Fruit fly (Drosophila melanogaster): Measurements from ENCODE around the gene CG10352.

Gene CG10352

DNA sequence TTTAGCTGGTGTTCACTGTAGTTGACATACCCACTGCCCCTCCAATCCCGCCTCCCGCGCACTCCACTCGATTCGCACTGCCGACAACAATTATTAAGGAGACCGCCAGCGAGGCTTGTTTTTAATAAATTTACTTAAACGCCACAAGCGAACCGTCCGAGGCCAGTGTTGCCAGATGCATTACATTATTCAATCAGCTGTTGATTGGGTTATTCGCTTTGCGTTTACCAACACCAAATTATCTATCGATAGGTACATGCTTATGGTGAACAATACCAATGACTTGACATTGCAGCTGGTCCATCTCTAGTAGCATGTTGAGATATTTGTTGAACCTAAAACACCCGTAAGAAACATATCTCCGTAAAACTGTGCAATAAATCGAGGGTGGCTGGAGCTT lies 10.0 kb upstream of the CG10352 start, which contains the start of the genes CG10353 and SelG:
CG10353 (minus strand) TSS at position 187 of the 400 bp plus-strand sequence.
SelG (plus strand) TSS at position 309 of the 400 bp plus-strand sequence.
- TF ChIP-seq CG5953 (GFP tag; IDR thresholded peaks at IDR 0.05) (no peak), Optix (GFP tag; IDR thresholded peaks at IDR 0.05) (no peak), CG13287 (GFP tag; IDR thresholded peaks at IDR 0.05; ENCODE audit: partially characterized antibody) (peak; percentile 90), vnd (GFP tag; IDR thresholded peaks at IDR 0.05; ENCODE audit: partially characterized antibody) (peak; percentile 63), repo (GFP tag; optimal IDR thresholded peaks at IDR 0.05) (peak; percentile 38), pnt (GFP tag; optimal IDR thresholded peaks at IDR 0.05) (no peak), kay (GFP tag; optimal IDR thresholded peaks at IDR 0.05) (no peak), Mad (GFP tag; optimal IDR thresholded peaks at IDR 0.05) (no peak), CG13624 (GFP tag; optimal IDR thresholded peaks at IDR 0.05) (peak; percentile 59), trem (tag; optimal IDR thresholded peaks at IDR 0.05) (peak; percentile 58), chn (GFP tag; optimal IDR thresholded peaks at IDR 0.05) (peak; percentile 30), Hey (tag; optimal IDR thresholded peaks at IDR 0.05) (no peak), CG2678 (tag; optimal IDR thresholded peaks at IDR 0.05) (peak; percentile 13), MTF-1 (GFP tag; optimal IDR thresholded peaks at IDR 0.05; ENCODE audit: borderline replicate concordance) (peak; percentile 56), run (tag; optimal IDR thresholded peaks at IDR 0.05) (no peak), jumu (GFP tag; optimal IDR thresholded peaks at IDR 0.05) (peak; percentile 36), Sox100B (GFP tag; optimal IDR thresholded peaks at IDR 0.05) (no peak), NK7.1 (GFP tag; optimal IDR thresholded peaks at IDR 0.05) (peak; percentile 27), Hr3 (GFP tag; optimal IDR thresholded peaks at IDR 0.05) (peak; percentile 11), Poxn (GFP tag; IDR thresholded peaks at IDR 0.05) (no peak), CG7928 (GFP tag; optimal IDR thresholded peaks at IDR 0.05) (no peak), bab2 (GFP tag; optimal IDR thresholded peaks at IDR 0.05) (peak; percentile 37), E2f2 (GFP tag; IDR thresholded peaks at IDR 0.05) (peak; percentile 46; the same call in 1 of the 2 replicates), Mes4 (GFP tag; optimal IDR thresholded peaks at IDR 0.05) (peak; percentile 10), Meics (GFP tag; optimal IDR thresholded peaks at IDR 0.05) (peak; percentile 8), hb (GFP tag; IDR thresholded peaks at IDR 0.05; ENCODE audit: partially characterized antibody) (peak; percentile 75), mam (GFP tag; optimal IDR thresholded peaks at IDR 0.05) (peak; percentile 72), CG34376 (GFP tag; optimal IDR thresholded peaks at IDR 0.05) (peak; percentile 44), her (GFP tag; optimal IDR thresholded peaks at IDR 0.05) (peak; percentile 57), Myb (GFP tag; optimal IDR thresholded peaks at IDR 0.05) (peak; percentile 59), Trl (optimal IDR thresholded peaks at IDR 0.05) (no peak), Trl (GFP tag; optimal IDR thresholded peaks at IDR 0.05) (peak; percentile 45), chif (GFP tag; optimal IDR thresholded peaks at IDR 0.05) (peak; percentile 18 to 26), Dbx (GFP tag; IDR thresholded peaks at IDR 0.05) (no peak), p53 (GFP tag; optimal IDR thresholded peaks at IDR 0.05) (peak; percentile 27), CG18764 (GFP tag; optimal IDR thresholded peaks at IDR 0.05) (peak; percentile 27), CG4404 (GFP tag; IDR thresholded peaks at IDR 0.05) (no peak), tin (GFP tag; optimal IDR thresholded peaks at IDR 0.05) (peak; percentile 26), amos (GFP tag; IDR thresholded peaks at IDR 0.05; ENCODE audit: partially characterized antibody) (peak; percentile 89), CG14441 (GFP tag; IDR thresholded peaks at IDR 0.05) (no peak), CG4617 (GFP tag; optimal IDR thresholded peaks at IDR 0.05; ENCODE audit: borderline replicate concordance) (peak; percentile 71), CG2120 (GFP tag; optimal IDR thresholded peaks at IDR 0.05) (peak; percentile 75), chinmo (GFP tag; IDR thresholded peaks at IDR 0.05; ENCODE audit: partially characterized antibody) (peak; percentile 74; the same call in 2 of the 4 replicates), unc-4 (GFP tag; IDR thresholded peaks at IDR 0.05; ENCODE audit: partially characterized antibody) (peak; percentile 82), CG12104 (GFP tag; optimal IDR thresholded peaks at IDR 0.05) (no peak), Med (GFP tag) (peak; percentile 94), CG3847 (GFP tag; IDR thresholded peaks at IDR 0.05) (peak; percentile 68), CG3163 (GFP tag; optimal IDR thresholded peaks at IDR 0.05) (peak; percentile 27), CG11504 (tag; optimal IDR thresholded peaks at IDR 0.05) (peak; percentile 48), CTCF (GFP tag; optimal IDR thresholded peaks at IDR 0.05) (peak; percentile 11), Opbp (GFP tag; IDR thresholded peaks at IDR 0.05; ENCODE audit: partially characterized antibody) (peak; percentile 89), CG13894 (tag; optimal IDR thresholded peaks at IDR 0.05) (peak; percentile 34)

Data from whole organism, embryonic.